Worm (Caenorhabditis elegans): ENCODE results near the gene kynu-1.

The kynu-1 gene

ce11 chrX:6129277-6129676 lies 20.1 kb upstream of the kynu-1 start:
- no peak for TF ChIP-seq cebp-2 (GFP tag; IDR thresholded peaks at IDR 0.05)
- no peak for TF ChIP-seq egl-44 (GFP tag; IDR thresholded peaks at IDR 0.05)
- TF ChIP-seq attf-3 (GFP tag; conservative IDR thresholded peaks at IDR 0.05): no peak
- no peak for TF ChIP-seq hmg-20 (GFP tag; IDR thresholded peaks at IDR 0.05)
- TF ChIP-seq dox-1 (GFP tag; IDR thresholded peaks at IDR 0.05): peak; percentile 41; the same call in 1 of the 2 replicates
- no peak for TF ChIP-seq hmg-1.2 (GFP tag; IDR thresholded peaks at IDR 0.05)
- peak in 1 of 2 experiments; percentile 12 for TF ChIP-seq let-607 (tag; optimal IDR thresholded peaks at IDR 0.05)
- peak; percentile 88 for TF ChIP-seq nhr-80 (tag; optimal IDR thresholded peaks at IDR 0.05)
- no peak for TF ChIP-seq mcd-1 (GFP tag; IDR thresholded peaks at IDR 0.05)
- TF ChIP-seq ceh-91 (GFP tag; IDR thresholded peaks at IDR 0.05): no peak
- no peak for TF ChIP-seq Y56A3A.18 (GFP tag; IDR thresholded peaks at IDR 0.05)
- TF ChIP-seq F57A8.1 (GFP tag; optimal IDR thresholded peaks at IDR 0.05): no peak
- TF ChIP-seq B0336.3 (GFP tag; IDR thresholded peaks at IDR 0.05): peak; percentile 47; the same call in 1 of the 2 replicates
- TF ChIP-seq C17E4.6 (GFP tag; IDR thresholded peaks at IDR 0.05): no peak
- TF ChIP-seq dpl-1 (GFP tag; optimal IDR thresholded peaks at IDR 0.05): no peak
- TF ChIP-seq atf-7 (tag; optimal IDR thresholded peaks at IDR 0.05): peak; percentile 51
- peak; percentile 2 for TF ChIP-seq lin-40 (tag; optimal IDR thresholded peaks at IDR 0.05)

ce11 chrX:6128773-6129172 lies 19.6 kb upstream of the kynu-1 start:
- no peak for TF ChIP-seq Y53G8AR.9 (GFP tag; conservative IDR thresholded peaks at IDR 0.05)

- TF ChIP-seq zfh-2 (GFP tag; conservative IDR thresholded peaks at IDR 0.05) (peak; percentile 53), nhr-80 (tag; optimal IDR thresholded peaks at IDR 0.05) (peak; percentile 34), snpc-1.1 (tag; optimal IDR thresholded peaks at IDR 0.05; ENCODE audit: insufficient read depth) (no peak), bed-2 (GFP tag; IDR thresholded peaks at IDR 0.05) (no peak), snpc-4 (GFP tag; optimal IDR thresholded peaks at IDR 0.05) (no peak), snpc-4 (tag; optimal IDR thresholded peaks at IDR 0.05) (no peak), mes-4 (tag; optimal IDR thresholded peaks at IDR 0.05) (no peak), madf-3 (GFP tag; IDR thresholded peaks at IDR 0.05) (no peak), cebp-1 (GFP tag; IDR thresholded peaks at IDR 0.05) (no peak), cebp-1 (tag; optimal IDR thresholded peaks at IDR 0.05) (peak; percentile 38), lsl-1 (GFP tag; optimal IDR thresholded peaks at IDR 0.05) (no peak), C17E4.6 (GFP tag; IDR thresholded peaks at IDR 0.05) (0 out of 2 replicates have a peak, but pooled peaks have one; percentile 22), dox-1 (GFP tag; IDR thresholded peaks at IDR 0.05) (peak; percentile 51; the same call in 1 of the 2 replicates), nfyb-1 (GFP tag; IDR thresholded peaks at IDR 0.05) (peak; percentile 63; the same call in 1 of the 2 replicates), egrh-3 (GFP tag; IDR thresholded peaks at IDR 0.05) (no peak), chd-7 (tag; optimal IDR thresholded peaks at IDR 0.05) (peak; percentile 2)
Measured at ce11 chrX:6128225-6128686, 19.1 kb upstream of the kynu-1 start, which contains the start of gene C15H9.9. C15H9.9 (minus strand) TSS chrX:6128275.

ce11 chrX:6122026-6122425 lies 12.9 kb upstream of the kynu-1 start, which contains the start of gene nnt-1:
nnt-1 (plus strand) TSS chrX:6122311.
- TF ChIP-seq nhr-120 (GFP tag; IDR thresholded peaks at IDR 0.05) (no peak), lsy-27 (tag; optimal IDR thresholded peaks at IDR 0.05; ENCODE audit: borderline replicate concordance, insufficient read depth) (no peak), D2030.7 (GFP tag; IDR thresholded peaks at IDR 0.05) (no peak), ztf-6 (GFP tag; IDR thresholded peaks at IDR 0.05) (no peak), ceh-27 (GFP tag; optimal IDR thresholded peaks at IDR 0.05) (no peak), efl-1 (GFP tag; optimal IDR thresholded peaks at IDR 0.05) (no peak), nhr-27 (tag; optimal IDR thresholded peaks at IDR 0.05) (no peak), dpl-1 (GFP tag; optimal IDR thresholded peaks at IDR 0.05) (no peak), sdz-38 (tag; optimal IDR thresholded peaks at IDR 0.05) (no peak), F10E7.11 (tag; optimal IDR thresholded peaks at IDR 0.05) (no peak), egl-18 (GFP tag; IDR thresholded peaks at IDR 0.05) (no peak), ZK185.1 (tag; optimal IDR thresholded peaks at IDR 0.05; ENCODE audit: poor library complexity, severe bottlenecking) (no peak), attf-6 (GFP tag; IDR thresholded peaks at IDR 0.05) (no peak), chd-7 (tag; optimal IDR thresholded peaks at IDR 0.05) (no peak), ztf-22 (GFP tag; optimal IDR thresholded peaks at IDR 0.05) (no peak)

Data from whole organism, young adult.